Fruit fly (Drosophila melanogaster) whole organism, embryonic: ENCODE measurements around the gene CG4957.

Source experiments
- Ada2b ChIP-seq: fragments of 200-800 bp; sonication (Bioruptor generic); IDR thresholded peaks from 2 replicates; pipeline ENCODE4 v1.3.6; 2022; ENCODE audit warnings: missing biosample characterization, missing genetic modification characterization
- Antp ChIP-seq: fragments of 200-800 bp; sonication (Bioruptor generic); optimal IDR thresholded peaks from 3 replicates; lab custom pipeline; 2016; ENCODE audit warnings: missing biosample characterization, missing genetic modification characterization
- Awh ChIP-seq: fragments of 200-800 bp; sonication (Bioruptor generic); IDR thresholded peaks from 2 replicates; pipeline ENCODE4, ENCODE4 v1.3.6; 2022; ENCODE audit warnings: missing biosample characterization, missing genetic modification characterization
- Bgb ChIP-seq: fragments of 200-800 bp; sonication (Bioruptor generic); IDR thresholded peaks from 2 replicates; pipeline ENCODE4 v1.3.6; 2022; ENCODE audit warnings: missing biosample characterization, missing genetic modification characterization; ENCODE audit not compliant: partially characterized antibody
- CG10431 ChIP-seq: fragments of 200-800 bp; sonication (Bioruptor generic); optimal IDR thresholded peaks from 3 replicates; lab custom pipeline; 2018; ENCODE audit warnings: missing biosample characterization, mild to moderate bottlenecking, missing genetic modification characterization
- CG10979 ChIP-seq: fragments of 200-800 bp; sonication (Bioruptor generic); optimal IDR thresholded peaks from 2 replicates; lab custom pipeline; 2018; ENCODE audit warnings: missing biosample characterization, mild to moderate bottlenecking, missing genetic modification characterization, moderate library complexity
- CG12236 ChIP-seq: fragments of 200-800 bp; sonication (Bioruptor generic); optimal IDR thresholded peaks from 2 replicates; lab custom pipeline; 2016; ENCODE audit warnings: missing biosample characterization, missing genetic modification characterization
- CG12744 ChIP-seq: fragments of 200-800 bp; sonication (Bioruptor generic); optimal IDR thresholded peaks from 2 replicates; lab custom pipeline; 2016; ENCODE audit warnings: missing biosample characterization, missing genetic modification characterization
- CG12942 ChIP-seq: fragments of 200-800 bp; sonication (Bioruptor generic); optimal IDR thresholded peaks from 3 replicates; lab custom pipeline; 2016; ENCODE audit warnings: missing biosample characterization, missing genetic modification characterization
- CG13624 ChIP-seq: fragments of 200-800 bp; sonication (Bioruptor generic); optimal IDR thresholded peaks from 2 replicates; lab custom pipeline; 2016; ENCODE audit warnings: missing biosample characterization, missing genetic modification characterization
- CG1647 ChIP-seq: fragments of 200-800 bp; sonication (Bioruptor generic); optimal IDR thresholded peaks from 3 replicates; lab custom pipeline; 2016; ENCODE audit warnings: missing biosample characterization, missing genetic modification characterization
- CG16863 ChIP-seq: fragments of 200-800 bp; sonication (Bioruptor generic); optimal IDR thresholded peaks from 3 replicates; lab custom pipeline; 2016; ENCODE audit warnings: missing biosample characterization, missing genetic modification characterization
- CG17829 ChIP-seq: fragments of 200-800 bp; optimal IDR thresholded peaks from 2 replicates; lab custom pipeline; 2019; ENCODE audit warnings: missing biosample characterization, mild to moderate bottlenecking, missing genetic modification characterization, moderate library complexity
- CG18476 ChIP-seq: fragments of 200-800 bp; sonication (Bioruptor generic); optimal IDR thresholded peaks from 2 replicates; lab custom pipeline; 2016; ENCODE audit warnings: missing biosample characterization, mild to moderate bottlenecking, missing genetic modification characterization
- CG2712 ChIP-seq: fragments of 200-800 bp; optimal IDR thresholded peaks from 3 replicates; lab custom pipeline; 2019; ENCODE audit warnings: missing biosample characterization, mild to moderate bottlenecking, missing genetic modification characterization, moderate library complexity
- CG34376 ChIP-seq: fragments of 200-800 bp; sonication (Bioruptor generic); optimal IDR thresholded peaks from 2 replicates; lab custom pipeline; 2018; ENCODE audit warnings: missing biosample characterization, mild to moderate bottlenecking, missing genetic modification characterization
- CG6813 ChIP-seq: fragments of 200-800 bp; sonication (Bioruptor generic); optimal IDR thresholded peaks from 2 replicates; lab custom pipeline; 2017; ENCODE audit warnings: missing biosample characterization, missing genetic modification characterization, mild to moderate bottlenecking, moderate library complexity, missing genetic modification reagents
- CG8359 ChIP-seq: fragments of 200-800 bp; sonication (Bioruptor generic); optimal IDR thresholded peaks from 2 replicates; lab custom pipeline; 2017; ENCODE audit warnings: missing biosample characterization, mild to moderate bottlenecking, missing genetic modification characterization, borderline replicate concordance
- D19B ChIP-seq: fragments of 200-800 bp; sonication (Bioruptor generic); optimal IDR thresholded peaks from 2 replicates; lab custom pipeline; 2017; ENCODE audit warnings: missing biosample characterization, mild to moderate bottlenecking, missing genetic modification characterization
- Doc3 ChIP-seq: fragments of 200-800 bp; sonication (Bioruptor generic); IDR thresholded peaks from 3 replicates; pipeline ENCODE4 v1.3.6; 2022; ENCODE audit warnings: missing biosample characterization, missing genetic modification characterization; ENCODE audit not compliant: partially characterized antibody
- E2f1 ChIP-seq: fragments of 200-800 bp; sonication (Bioruptor generic); IDR thresholded peaks from 2 replicates; pipeline ENCODE4 v1.3.6; 2022; ENCODE audit warnings: missing biosample characterization, missing genetic modification characterization
- GATAe ChIP-seq: fragments of 200-800 bp; sonication (Bioruptor generic); conservative IDR thresholded peaks from 2 replicates; pipeline ENCODE4 v1.3.6; 2022; ENCODE audit warnings: missing biosample characterization, missing genetic modification characterization
- Gug ChIP-seq: fragments of 200-800 bp; sonication (Bioruptor generic); IDR thresholded peaks from 4 replicates; pipeline ENCODE4 v1.3.6; 2022; ENCODE audit warnings: missing biosample characterization, missing genetic modification characterization
- Lim3 ChIP-seq: fragments of 200-800 bp; sonication (Bioruptor generic); IDR thresholded peaks from 2 replicates; pipeline ENCODE4 v1.3.6; 2022; ENCODE audit warnings: missing biosample characterization, missing genetic modification characterization
- Max ChIP-seq: fragments of 200-800 bp; sonication (Bioruptor generic); optimal IDR thresholded peaks from 2 replicates; lab custom pipeline; 2016; ENCODE audit warnings: missing biosample characterization, mild to moderate bottlenecking, missing genetic modification characterization
- Scr ChIP-seq: fragments of 200-800 bp; sonication (Bioruptor generic); IDR thresholded peaks from 2 replicates; pipeline ENCODE4 v1.3.6; 2022; ENCODE audit warnings: missing biosample characterization, missing genetic modification characterization; ENCODE audit not compliant: partially characterized antibody
- Sry-β ChIP-seq: fragments of 200-800 bp; sonication (Bioruptor generic); optimal IDR thresholded peaks from 2 replicates; lab custom pipeline; 2018; ENCODE audit warnings: missing biosample characterization, mild to moderate bottlenecking, missing genetic modification characterization, moderate library complexity
- ap ChIP-seq: fragments of 200-800 bp; sonication (Bioruptor generic); IDR thresholded peaks from 2 replicates; pipeline ENCODE4 v1.3.6; 2022; ENCODE audit warnings: missing biosample characterization, missing genetic modification characterization
- ash1 ChIP-seq: fragments of 200-800 bp; sonication (Bioruptor generic); optimal IDR thresholded peaks from 2 replicates; lab custom pipeline; 2018; ENCODE audit warnings: missing biosample characterization, mild to moderate bottlenecking, missing genetic modification characterization
- ato ChIP-seq: fragments of 200-800 bp; sonication (Bioruptor generic); IDR thresholded peaks from 2 replicates; pipeline ENCODE4 v1.3.6; 2022; ENCODE audit warnings: missing biosample characterization, missing genetic modification characterization; ENCODE audit not compliant: partially characterized antibody
- az2 ChIP-seq: fragments of 200-800 bp; sonication (Bioruptor generic); optimal IDR thresholded peaks from 3 replicates; lab custom pipeline; 2016; ENCODE audit warnings: missing biosample characterization, missing genetic modification characterization
- bigmax ChIP-seq: fragments of 200-800 bp; sonication (Bioruptor generic); optimal IDR thresholded peaks from 2 replicates; lab custom pipeline; 2018; ENCODE audit warnings: missing biosample characterization, mild to moderate bottlenecking, missing genetic modification characterization
- bsh ChIP-seq, 2 experiments: fragments of 200-800 bp; sonication (Bioruptor generic); optimal IDR thresholded peaks; 2 replicates each; lab custom pipeline; 2017 to 2018; ENCODE audit warnings: mild to moderate bottlenecking in 2 of 2, missing biosample characterization in 2 of 2, missing genetic modification characterization in 2 of 2, moderate library complexity in 1 of 2
- chif ChIP-seq, 2 experiments: fragments of 200-800 bp; sonication (Bioruptor generic); optimal IDR thresholded peaks; 3 replicates each; lab custom pipeline; 2016; ENCODE audit warnings: missing biosample characterization in 2 of 2, missing genetic modification characterization in 2 of 2
- chinmo ChIP-seq: fragments of 200-800 bp; sonication (Bioruptor generic); IDR thresholded peaks from 4 replicates; pipeline ENCODE4 v1.3.6; 2022; ENCODE audit warnings: missing biosample characterization, missing genetic modification characterization; ENCODE audit not compliant: partially characterized antibody
- ems ChIP-seq: fragments of 200-800 bp; sonication (Bioruptor generic); optimal IDR thresholded peaks from 3 replicates; lab custom pipeline; 2016; ENCODE audit warnings: missing biosample characterization, missing genetic modification characterization
- eyg ChIP-seq: fragments of 200-800 bp; sonication (Bioruptor generic); optimal IDR thresholded peaks from 3 replicates; lab custom pipeline; 2016; ENCODE audit warnings: missing biosample characterization, missing genetic modification characterization
- ftz-f1 ChIP-seq: fragments of 200-800 bp; sonication (Bioruptor generic); optimal IDR thresholded peaks from 2 replicates; lab custom pipeline; 2016; ENCODE audit warnings: missing biosample characterization, missing genetic modification characterization
- gfzf ChIP-seq: fragments of 200-800 bp; sonication (Bioruptor generic); optimal IDR thresholded peaks from 2 replicates; lab custom pipeline; 2016; ENCODE audit warnings: missing biosample characterization, mild to moderate bottlenecking, missing genetic modification characterization, moderate library complexity
- hb ChIP-seq: fragments of 200-800 bp; sonication (Bioruptor generic); IDR thresholded peaks from 3 replicates; pipeline ENCODE4 v1.3.6; 2022; ENCODE audit warnings: missing biosample characterization, missing genetic modification characterization; ENCODE audit not compliant: partially characterized antibody
- hbn ChIP-seq: fragments of 200-800 bp; sonication (Bioruptor generic); IDR thresholded peaks from 2 replicates; pipeline ENCODE4 v1.3.6; 2022; ENCODE audit warnings: missing biosample characterization, missing genetic modification characterization; ENCODE audit not compliant: partially characterized antibody
- hkb ChIP-seq, 2 experiments: fragments of 200-800 bp in 1 of 2; fragments of >200 bp in 1 of 2; sonication (Bioruptor generic) in 1 of 2; IDR thresholded peaks in 1 of 2; optimal IDR thresholded peaks in 1 of 2; 2 replicates each; pipeline versions ENCODE4 v1.3.6 to Lab custom; 2017 to 2022; ENCODE audit warnings: missing biosample characterization in 1 of 2, missing genetic modification characterization in 1 of 2
- inv ChIP-seq: fragments of 200-800 bp; sonication (Bioruptor generic); IDR thresholded peaks from 2 replicates; pipeline ENCODE4 v1.3.6; 2022; ENCODE audit warnings: missing biosample characterization, missing genetic modification characterization; ENCODE audit not compliant: partially characterized antibody
- nom ChIP-seq: fragments of 200-800 bp; sonication (Bioruptor generic); optimal IDR thresholded peaks from 2 replicates; lab custom pipeline; 2017; ENCODE audit warnings: missing biosample characterization, missing genetic modification characterization, mild to moderate bottlenecking, moderate library complexity, missing genetic modification reagents
- phol ChIP-seq: fragments of 200-800 bp; sonication (Bioruptor generic); optimal IDR thresholded peaks from 3 replicates; lab custom pipeline; 2018; ENCODE audit warnings: missing biosample characterization, mild to moderate bottlenecking, missing genetic modification characterization, moderate library complexity
- sim ChIP-seq: fragments of 200-800 bp; sonication (Bioruptor generic); IDR thresholded peaks from 2 replicates; pipeline ENCODE4 v1.3.6; 2022; ENCODE audit warnings: missing biosample characterization, missing genetic modification characterization
- ssp ChIP-seq: fragments of 200-800 bp; sonication (Bioruptor generic); IDR thresholded peaks from 2 replicates; pipeline ENCODE4 v1.3.6; 2022; ENCODE audit warnings: missing biosample characterization, missing genetic modification characterization

Gene CG4957

dm6 chr2L:10260750-10261493 lies 7.8 kb upstream of the CG4957 start, which contains the start of gene Pten (continued):
- TF ChIP-seq chinmo (GFP tag; lab: Robert Waterston, UW) (peak; percentile 85; the same call in 2 of the 4 replicates), eyg (GFP tag; lab: Kevin White, UChicago) (peak; percentile 43), CG16863 (GFP tag; lab: Kevin White, UChicago) (peak; percentile 60), CG2712 (tag; lab: Kevin White, UChicago) (peak; percentile 83), hkb (optimal IDR thresholded peaks at IDR 0.05; lab: Kevin White, UChicago) (no peak), hkb (GFP tag; IDR thresholded peaks at IDR 0.05; lab: Robert Waterston, UW) (peak; percentile 59; the same call in 1 of the 2 replicates), Max (GFP tag; lab: Kevin White, UChicago) (peak; percentile 79), CG12236 (GFP tag; lab: Kevin White, UChicago) (no peak), Doc3 (peak; percentile 66; the same call in 2 of the 3 replicates), Sry-β (GFP tag; lab: Kevin White, UChicago) (peak; percentile 11), sim (GFP tag; lab: Robert Waterston, UW) (no peak), ato (GFP tag; lab: Robert Waterston, UW) (peak; percentile 87), Awh (GFP tag; lab: Robert Waterston, UW) (peak; percentile 54; the same call in 1 of the 2 replicates), CG13624 (peak; percentile 51), CG12744 (GFP tag; lab: Kevin White, UChicago) (peak; percentile 16), CG18476 (GFP tag; lab: Kevin White, UChicago) (peak; percentile 68), Scr (peak; percentile 89), GATAe (GFP tag; lab: Robert Waterston, UW) (no peak), D19B (GFP tag; lab: Kevin White, UChicago) (peak; percentile 50), E2f1 (no peak), hb (GFP tag; lab: Robert Waterston, UW) (peak; percentile 87; the same call in 2 of the 3 replicates), ssp (peak; percentile 81), Gug (no peak; the same call in 3 of the 4 replicates), Ada2b (peak; percentile 57), CG1647 (GFP tag; lab: Kevin White, UChicago) (peak; percentile 38), phol (peak; percentile 85), chif (GFP tag; optimal IDR thresholded peaks at IDR 0.05; lab: Kevin White, UChicago) (peak; percentile 26 to 43), gfzf (GFP tag; lab: Kevin White, UChicago) (peak; percentile 10), ftz-f1 (GFP tag; lab: Kevin White, UChicago) (no peak), ash1 (GFP tag; lab: Kevin White, UChicago) (no peak), CG34376 (GFP tag; lab: Kevin White, UChicago) (peak; percentile 35), CG8359 (GFP tag; lab: Kevin White, UChicago) (no peak), CG10979 (tag; lab: Kevin White, UChicago) (peak; percentile 63), inv (GFP tag; lab: Robert Waterston, UW) (peak; percentile 83), bigmax (no peak), CG10431 (GFP tag; lab: Kevin White, UChicago) (peak; percentile 26), Antp (no peak), CG12942 (GFP tag; lab: Kevin White, UChicago) (peak; percentile 38), ap (GFP tag; lab: Robert Waterston, UW) (no peak; the same call in 1 of the 2 replicates), Lim3 (no peak), Bgb (GFP tag; lab: Robert Waterston, UW) (peak; percentile 91), CG6813 (no peak), az2 (GFP tag; lab: Kevin White, UChicago) (peak; percentile 62), ems (peak; percentile 32), bsh (GFP tag; optimal IDR thresholded peaks at IDR 0.05; lab: Kevin White, UChicago) (peak in 1 of 2 experiments; percentile 54), nom (GFP tag; lab: Kevin White, UChicago) (peak; percentile 29), CG17829 (tag; lab: Kevin White, UChicago) (peak; percentile 82), hbn (peak; percentile 62)
